Worm (Caenorhabditis elegans) whole organism, young adult: ENCODE results near the gene K07F5.8.

Experiments
- C06A6.2 ChIP-seq: fragments of 200-800 bp; sonication (Bioruptor generic); conservative IDR thresholded peaks from 2 replicates; pipeline ENCODE4 v1.3.6; 2022; ENCODE audit warnings: missing genetic modification characterization, missing compliant biosample characterization
- C17E4.6 ChIP-seq: fragments of 200-800 bp; sonication (Bioruptor generic); IDR thresholded peaks from 2 replicates; pipeline ENCODE4 v1.3.6; 2022; ENCODE audit warnings: missing genetic modification reagents, missing genetic modification characterization, missing compliant biosample characterization
- F22D6.2 ChIP-seq: sonication (generic microtip); optimal IDR thresholded peaks from 2 replicates; lab custom pipeline; 2016; ENCODE audit warnings: mild to moderate bottlenecking, missing genetic modification characterization, missing compliant biosample characterization
- K11D2.4 ChIP-seq: fragments of 200-800 bp; sonication (Bioruptor generic); IDR thresholded peaks from 2 replicates; pipeline ENCODE4 v1.3.6; 2022; ENCODE audit warnings: missing genetic modification reagents, missing genetic modification characterization, missing compliant biosample characterization
- T26A5.8 ChIP-seq: sonication (generic microtip); optimal IDR thresholded peaks from 2 replicates; lab custom pipeline; 2016; ENCODE audit warnings: missing genetic modification characterization, missing compliant biosample characterization
- cebp-1 ChIP-seq, 2 experiments: fragments of 200-800 bp in 1 of 2; sonication (Bioruptor generic) in 1 of 2; sonication (generic microtip) in 1 of 2; IDR thresholded peaks in 1 of 2; optimal IDR thresholded peaks in 1 of 2; 2 replicates each; pipeline versions ENCODE4 v1.3.6 to Lab custom; 2017 to 2022; ENCODE audit warnings: missing compliant biosample characterization in 2 of 2, missing genetic modification characterization in 2 of 2, mild to moderate bottlenecking in 1 of 2, missing genetic modification reagents in 1 of 2, moderate library complexity in 1 of 2
- ceh-27 ChIP-seq: fragments of 200-800 bp; sonication (Bioruptor generic); optimal IDR thresholded peaks from 2 replicates; lab custom pipeline; 2018; ENCODE audit warnings: mild to moderate bottlenecking, missing genetic modification characterization, moderate library complexity, missing compliant biosample characterization
- ceh-40 ChIP-seq: fragments of 200-800 bp; sonication (Bioruptor generic); IDR thresholded peaks from 2 replicates; pipeline ENCODE4 v1.3.6; 2022; ENCODE audit warnings: missing genetic modification characterization, missing compliant biosample characterization
- chd-7 ChIP-seq: sonication (generic microtip); optimal IDR thresholded peaks from 2 replicates; lab custom pipeline; 2016; ENCODE audit warnings: mild to moderate bottlenecking, missing genetic modification characterization, moderate library complexity, missing compliant biosample characterization
- die-1 ChIP-seq: sonication (generic microtip); optimal IDR thresholded peaks from 2 replicates; lab custom pipeline; 2016; ENCODE audit warnings: missing genotype, mild to moderate bottlenecking, missing genetic modification characterization, missing compliant biosample characterization
- efl-1 ChIP-seq: fragments of 150-350 bp; optimal IDR thresholded peaks from 2 replicates; lab custom pipeline; 2014; ENCODE audit warnings: missing biosample characterization, missing genetic modification reagents, missing genetic modification characterization
- egrh-3 ChIP-seq: fragments of 200-800 bp; sonication (Bioruptor generic); IDR thresholded peaks from 2 replicates; pipeline ENCODE4 v1.3.6; 2022; ENCODE audit warnings: missing genetic modification reagents, missing genetic modification characterization, missing compliant biosample characterization
- ekl-4 ChIP-seq: fragments of 200-800 bp; sonication (Bioruptor generic); IDR thresholded peaks from 2 replicates; pipeline ENCODE4 v1.3.6; 2022; ENCODE audit warnings: missing genetic modification reagents, missing genetic modification characterization, missing compliant biosample characterization
- fkh-3 ChIP-seq: sonication (generic microtip); optimal IDR thresholded peaks from 2 replicates; lab custom pipeline; 2016; ENCODE audit warnings: mild to moderate bottlenecking, missing genetic modification characterization, missing compliant biosample characterization
- hmg-1.2 ChIP-seq: fragments of 200-800 bp; sonication (Bioruptor generic); IDR thresholded peaks from 2 replicates; pipeline ENCODE4 v1.3.6; 2022; ENCODE audit warnings: missing genetic modification reagents, missing genetic modification characterization, missing compliant biosample characterization
- hmg-20 ChIP-seq: fragments of 200-800 bp; sonication (Bioruptor generic); IDR thresholded peaks from 2 replicates; pipeline ENCODE4 v1.3.6; 2022; ENCODE audit warnings: missing genetic modification reagents, missing genetic modification characterization, missing compliant biosample characterization
- hrde-1 ChIP-seq: sonication (generic microtip); optimal IDR thresholded peaks from 2 replicates; lab custom pipeline; 2016; ENCODE audit warnings: missing genetic modification characterization, mild to moderate bottlenecking, missing compliant biosample characterization, moderate library complexity, missing genotype, missing genetic modification reagents, borderline replicate concordance
- hsf-1 ChIP-seq: fragments of 200-800 bp; sonication (Bioruptor generic); IDR thresholded peaks from 2 replicates; pipeline ENCODE4 v1.3.6; 2022; ENCODE audit warnings: missing genetic modification reagents, missing genetic modification characterization, missing compliant biosample characterization
- let-607 ChIP-seq, 2 experiments: fragments of 200-800 bp in 1 of 2; sonication (Bioruptor generic) in 1 of 2; sonication (generic microtip) in 1 of 2; optimal IDR thresholded peaks; 2 replicates each; lab custom pipeline; 2016 to 2018; ENCODE audit warnings: mild to moderate bottlenecking in 2 of 2, missing compliant biosample characterization in 2 of 2, missing genetic modification characterization in 2 of 2, moderate library complexity in 2 of 2, missing genotype in 1 of 2
- lin-26 ChIP-seq: fragments of 200-800 bp; sonication (Bioruptor generic); IDR thresholded peaks from 2 replicates; pipeline ENCODE4 v1.3.6; 2022; ENCODE audit warnings: missing genetic modification reagents, missing genetic modification characterization, missing compliant biosample characterization
- lin-40 ChIP-seq: sonication (generic microtip); optimal IDR thresholded peaks from 2 replicates; lab custom pipeline; 2016; ENCODE audit warnings: missing genetic modification characterization, mild to moderate bottlenecking, missing compliant biosample characterization, missing genotype, missing genetic modification reagents
- madf-10 ChIP-seq: sonication (generic microtip); optimal IDR thresholded peaks from 2 replicates; lab custom pipeline; 2016; ENCODE audit warnings: mild to moderate bottlenecking, missing genetic modification characterization, missing compliant biosample characterization
- madf-3 ChIP-seq: fragments of 200-800 bp; sonication (Bioruptor generic); IDR thresholded peaks from 2 replicates; pipeline ENCODE4 v1.3.6; 2022; ENCODE audit warnings: missing genetic modification reagents, missing genetic modification characterization, missing compliant biosample characterization
- madf-6 ChIP-seq: fragments of 200-800 bp; sonication (Bioruptor generic); IDR thresholded peaks from 2 replicates; pipeline ENCODE4 v1.3.6; 2022; ENCODE audit warnings: missing genetic modification reagents, missing genetic modification characterization, missing compliant biosample characterization
- mel-28 ChIP-seq: sonication (generic microtip); optimal IDR thresholded peaks from 2 replicates; lab custom pipeline; 2016; ENCODE audit warnings: borderline replicate concordance, mild to moderate bottlenecking, missing genetic modification characterization, missing compliant biosample characterization
- mxl-1 ChIP-seq: sonication (generic microtip); optimal IDR thresholded peaks from 2 replicates; lab custom pipeline; 2016; ENCODE audit warnings: missing genetic modification characterization, missing compliant biosample characterization
- nfya-1 ChIP-seq: sonication (generic microtip); optimal IDR thresholded peaks from 2 replicates; lab custom pipeline; 2017; ENCODE audit warnings: antibody characterized with exemption, missing compliant biosample characterization, missing genetic modification characterization, borderline replicate concordance; ENCODE audit not compliant: insufficient read depth
- nhr-120 ChIP-seq: fragments of 200-800 bp; sonication (Bioruptor generic); IDR thresholded peaks from 2 replicates; pipeline ENCODE4 v1.3.6; 2022; ENCODE audit warnings: missing genetic modification characterization, missing compliant biosample characterization
- nhr-80 ChIP-seq: sonication (generic microtip); optimal IDR thresholded peaks from 2 replicates; lab custom pipeline; 2016; ENCODE audit warnings: missing genetic modification characterization, missing compliant biosample characterization
- pha-4 ChIP-seq: fragments of 150-350 bp; sonication (generic microtip); optimal IDR thresholded peaks from 2 replicates; lab custom pipeline; 2014; ENCODE audit warnings: missing biosample characterization, missing genetic modification reagents, missing genetic modification characterization
- snpc-1.1 ChIP-seq: sonication (generic microtip); optimal IDR thresholded peaks from 2 replicates; lab custom pipeline; 2017; ENCODE audit warnings: missing genetic modification characterization, mild to moderate bottlenecking, missing compliant biosample characterization, antibody characterized with exemption, moderate library complexity, missing genotype, missing genetic modification reagents; ENCODE audit not compliant: insufficient read depth
- snpc-1.3 ChIP-seq: sonication (generic microtip); optimal IDR thresholded peaks from 2 replicates; lab custom pipeline; 2017; ENCODE audit warnings: missing genetic modification characterization, mild to moderate bottlenecking, missing compliant biosample characterization, antibody characterized with exemption, moderate library complexity, missing genotype, missing genetic modification reagents; ENCODE audit not compliant: insufficient read depth
- snpc-4 ChIP-seq, 5 experiments: fragments of 150-350 bp in 1 of 5; sonication (generic microtip) in 4 of 5; optimal IDR thresholded peaks; 2 replicates each; lab custom pipeline; 2014 to 2018; ENCODE audit warnings: missing genetic modification characterization in 5 of 5, missing biosample characterization in 3 of 5, antibody characterized with exemption in 2 of 5, mild to moderate bottlenecking in 2 of 5, missing compliant biosample characterization in 2 of 5, missing genotype in 2 of 5, moderate library complexity in 2 of 5, missing genetic modification reagents in 1 of 5
- somi-1 ChIP-seq: fragments of 200-800 bp; sonication (Bioruptor generic); optimal IDR thresholded peaks from 2 replicates; lab custom pipeline; 2018; ENCODE audit warnings: mild to moderate bottlenecking, missing genetic modification characterization, missing compliant biosample characterization
- tbp1 ChIP-seq: fragments of 200-800 bp; sonication (Bioruptor generic); optimal IDR thresholded peaks from 2 replicates; lab custom pipeline; 2018; ENCODE audit warnings: mild to moderate bottlenecking, missing genetic modification characterization, missing compliant biosample characterization
- unc-62 ChIP-seq: fragments of 150-350 bp; optimal IDR thresholded peaks from 2 replicates; lab custom pipeline; 2014; ENCODE audit warnings: missing biosample characterization, missing genetic modification reagents, missing genetic modification characterization
- zfh-2 ChIP-seq: fragments of 200-800 bp; sonication (Bioruptor generic); conservative IDR thresholded peaks from 2 replicates; pipeline ENCODE4 v1.3.6; 2022; ENCODE audit warnings: missing genetic modification reagents, missing genetic modification characterization, missing compliant biosample characterization
- ztf-22 ChIP-seq: fragments of 200-800 bp; sonication (Bioruptor generic); optimal IDR thresholded peaks from 2 replicates; lab custom pipeline; 2018; ENCODE audit warnings: mild to moderate bottlenecking, missing genetic modification characterization, moderate library complexity, missing compliant biosample characterization
- ztf-25 ChIP-seq: fragments of 200-800 bp; sonication (Bioruptor generic); IDR thresholded peaks from 2 replicates; pipeline ENCODE4 v1.3.6; 2022; ENCODE audit warnings: missing genetic modification reagents, missing genetic modification characterization, missing compliant biosample characterization
- ztf-26 ChIP-seq: sonication (generic microtip); optimal IDR thresholded peaks from 2 replicates; lab custom pipeline; 2017; ENCODE audit warnings: missing genetic modification characterization, missing compliant biosample characterization
- ztf-3 ChIP-seq: fragments of 200-800 bp; sonication (Bioruptor generic); optimal IDR thresholded peaks from 2 replicates; lab custom pipeline; 2018; ENCODE audit warnings: mild to moderate bottlenecking, missing genetic modification characterization, missing compliant biosample characterization

K07F5.8 gene

DNA sequence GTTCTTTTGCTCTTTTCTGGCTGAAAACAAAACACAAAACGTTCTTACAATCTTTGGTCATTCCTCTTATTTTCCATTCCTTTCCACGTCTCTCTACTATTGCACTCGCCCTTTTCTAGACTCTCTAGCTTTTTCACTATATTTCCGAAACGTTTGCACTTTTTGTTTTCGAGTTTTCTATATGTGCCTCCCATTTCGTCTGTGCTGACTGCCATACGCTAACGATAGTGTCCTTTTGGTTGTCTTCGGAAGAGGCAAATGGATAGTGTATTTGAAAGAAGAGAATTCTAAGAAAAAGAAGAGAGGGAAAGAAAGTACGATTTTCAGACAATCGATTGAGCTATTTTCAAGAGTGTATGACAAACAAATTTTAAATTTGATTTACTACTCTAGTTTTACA, 23.3 kb upstream of the K07F5.8 start:
- TF ChIP-seq nhr-80 (tag; lab: Kevin White, UChicago) = peak; percentile 62
- TF ChIP-seq mxl-1 (tag; lab: Kevin White, UChicago) = no peak
- TF ChIP-seq nfya-1 (tag; lab: Kevin White, UChicago) = no peak
- TF ChIP-seq efl-1 (GFP tag; lab: Kevin White, UChicago) = no peak

DNA sequence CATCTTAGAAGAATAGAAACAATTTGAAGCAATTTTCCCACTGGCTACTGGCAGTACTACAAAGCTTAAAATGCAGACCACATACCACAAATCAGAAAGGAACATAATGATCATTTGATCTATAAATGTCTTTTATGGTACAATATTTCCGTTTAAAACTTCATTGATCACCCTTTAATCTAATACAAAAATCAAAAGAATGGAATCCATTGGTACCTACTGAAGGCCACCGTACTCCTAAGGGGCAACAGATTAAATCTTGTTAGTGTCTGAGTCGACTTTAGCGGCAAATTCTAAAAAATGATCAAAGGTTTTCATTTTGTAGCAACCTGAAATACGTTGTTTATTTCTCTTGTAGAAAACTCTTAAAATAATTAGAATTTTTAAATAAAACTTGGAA, 22.7 kb upstream of the K07F5.8 start:
- no peak for TF ChIP-seq C06A6.2 (GFP tag; lab: Robert Waterston, UW)
- no peak for TF ChIP-seq ztf-22 (GFP tag; lab: Kevin White, UChicago)
- TF ChIP-seq snpc-1.3 (tag; lab: Kevin White, UChicago) = no peak
- no peak for TF ChIP-seq mel-28 (tag; lab: Kevin White, UChicago)
- no peak for TF ChIP-seq T26A5.8
- TF ChIP-seq madf-3 (GFP tag; lab: Robert Waterston, UW) = no peak
- TF ChIP-seq ekl-4 (GFP tag; lab: Robert Waterston, UW) = no peak
- no peak for TF ChIP-seq ztf-25
- no peak for TF ChIP-seq nhr-120 (GFP tag; lab: Robert Waterston, UW)
- TF ChIP-seq madf-10 (tag; lab: Kevin White, UChicago) = no peak
- TF ChIP-seq pha-4 (tag; lab: Kevin White, UChicago) = no peak
- TF ChIP-seq cebp-1 (GFP tag; IDR thresholded peaks at IDR 0.05; lab: Robert Waterston, UW) = no peak
- no peak for TF ChIP-seq cebp-1 (tag; optimal IDR thresholded peaks at IDR 0.05; lab: Kevin White, UChicago)
- TF ChIP-seq hmg-1.2 (GFP tag; lab: Robert Waterston, UW) = no peak
- TF ChIP-seq ztf-3 (GFP tag; lab: Kevin White, UChicago) = no peak
- TF ChIP-seq madf-6 = no peak
- TF ChIP-seq chd-7 (tag; lab: Kevin White, UChicago) = no peak
- no peak for TF ChIP-seq lin-40
- no peak for TF ChIP-seq F22D6.2 (tag; lab: Kevin White, UChicago)
- TF ChIP-seq zfh-2 (GFP tag; lab: Robert Waterston, UW) = no peak

DNA sequence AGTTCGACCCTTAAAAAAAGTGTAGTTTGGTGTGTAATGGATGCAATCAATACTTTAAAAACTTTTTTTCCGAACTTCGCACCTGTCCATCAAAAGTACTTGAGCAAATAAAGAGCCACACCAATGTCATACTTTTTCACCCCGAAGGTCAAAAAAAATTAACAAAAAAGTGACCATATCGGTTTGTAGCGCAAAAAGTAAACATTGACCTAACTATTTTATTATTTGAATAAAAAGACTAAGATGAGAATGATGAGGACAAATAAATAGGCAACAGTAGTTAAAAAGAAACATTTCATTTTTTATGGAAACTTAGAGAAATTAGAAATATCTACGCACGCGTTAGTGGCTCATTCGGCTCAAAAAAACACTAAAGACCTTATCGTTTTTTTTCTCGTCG, 19.8 kb upstream of the K07F5.8 start:
- TF ChIP-seq pha-4 (tag; lab: Kevin White, UChicago) (peak; percentile 38), hmg-20 (GFP tag; lab: Robert Waterston, UW) (no peak)

DNA sequence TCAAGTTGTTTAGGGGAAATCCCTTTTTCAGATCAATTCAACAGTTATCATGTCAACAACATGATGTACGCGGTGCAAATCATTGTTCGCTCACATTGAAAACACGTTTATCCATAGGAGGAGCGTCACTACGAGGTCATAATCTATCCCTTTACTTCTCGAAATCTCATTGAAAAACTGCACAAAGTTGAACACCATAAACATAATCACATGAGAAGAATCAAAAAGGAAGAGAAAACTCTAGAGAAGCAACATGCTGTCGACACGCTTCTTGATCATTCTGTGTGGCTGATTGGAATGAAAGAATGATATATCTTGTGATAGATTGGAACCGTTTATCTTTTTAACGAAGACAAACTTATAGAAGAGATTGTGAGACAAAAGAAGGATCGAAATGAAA, 18.4 kb upstream of the K07F5.8 start:
- TF ChIP-seq tbp1 (GFP tag; lab: Kevin White, UChicago) (peak; percentile 3), hsf-1 (GFP tag; lab: Robert Waterston, UW) (peak; percentile 76), ztf-26 (peak; percentile 84), egrh-3 (GFP tag; lab: Robert Waterston, UW) (no peak), unc-62 (GFP tag; lab: Kevin White, UChicago) (no peak), snpc-4 (GFP tag; optimal IDR thresholded peaks at IDR 0.05; lab: Kevin White, UChicago) (no peak), snpc-4 (tag; optimal IDR thresholded peaks at IDR 0.05; lab: Kevin White, UChicago) (no peak), C17E4.6 (GFP tag; lab: Robert Waterston, UW) (no peak), C06A6.2 (GFP tag; lab: Robert Waterston, UW) (0 out of 2 replicates have a peak, but pooled peaks have one; percentile 19), K11D2.4 (GFP tag; lab: Robert Waterston, UW) (peak; percentile 75; the same call in 1 of the 2 replicates), ceh-40 (GFP tag; lab: Robert Waterston, UW) (no peak), cebp-1 (GFP tag; IDR thresholded peaks at IDR 0.05; lab: Robert Waterston, UW) (no peak), cebp-1 (tag; optimal IDR thresholded peaks at IDR 0.05; lab: Kevin White, UChicago) (peak; percentile 27), lin-26 (GFP tag; lab: Robert Waterston, UW) (peak; percentile 48; the same call in 1 of the 2 replicates), lin-40 (peak; percentile 84), hrde-1 (tag; lab: Kevin White, UChicago) (no peak), fkh-3 (tag; lab: Kevin White, UChicago) (no peak), F22D6.2 (tag; lab: Kevin White, UChicago) (peak; percentile 70), die-1 (tag; lab: Kevin White, UChicago) (peak; percentile 55), let-607 (tag; optimal IDR thresholded peaks at IDR 0.05; lab: Kevin White, UChicago) (peak in 1 of 2 experiments; percentile 8), nhr-80 (tag; lab: Kevin White, UChicago) (peak; percentile 3), chd-7 (tag; lab: Kevin White, UChicago) (peak; percentile 26), somi-1 (peak; percentile 96), snpc-1.1 (tag; lab: Kevin White, UChicago) (no peak), ceh-27 (GFP tag; lab: Kevin White, UChicago) (peak; percentile 6)
